Worm (Caenorhabditis elegans): ENCODE data around the gene alh-13.

Gene alh-13

ce11 chrX:12761778-12762177 is 20.4 kb upstream of the alh-13 start, which contains the start of gene cept-1:
cept-1 (plus strand) TSS chrX:12762078.
- TF ChIP-seq mec-3 (tag; optimal IDR thresholded peaks at IDR 0.05; ENCODE audit: borderline replicate concordance) (no peak), pat-9 (tag; optimal IDR thresholded peaks at IDR 0.05) (no peak), unc-3 (GFP tag; conservative IDR thresholded peaks at IDR 0.05) (no peak), unc-3 (tag; optimal IDR thresholded peaks at IDR 0.05) (no peak), fax-1 (tag; optimal IDR thresholded peaks at IDR 0.05) (no peak), ceh-9 (tag; optimal IDR thresholded peaks at IDR 0.05) (no peak), gmeb-2 (tag; optimal IDR thresholded peaks at IDR 0.05) (no peak), nhr-232 (tag; optimal IDR thresholded peaks at IDR 0.05) (no peak)

- TF ChIP-seq sdc-2 (tag; optimal IDR thresholded peaks at IDR 0.05) (no peak), fkh-6 (tag; optimal IDR thresholded peaks at IDR 0.05) (no peak), ztf-16 (tag; optimal IDR thresholded peaks at IDR 0.05) (no peak)
Observed at ce11 chrX:12764009-12764408, 18.2 kb upstream of the alh-13 start.

ce11 chrX:12769697-12770096 is 12.5 kb upstream of the alh-13 start, which contains the start of gene ilc-17.1:
ilc-17.1 (minus strand) TSS chrX:12769797.
- TF ChIP-seq T23F11.4 (GFP tag; optimal IDR thresholded peaks at IDR 0.05): no peak

- TF ChIP-seq elt-2 (tag; optimal IDR thresholded peaks at IDR 0.05) (peak; percentile 85), sdc-2 (tag; optimal IDR thresholded peaks at IDR 0.05) (no peak)
Observed at ce11 chrX:12780674-12781073, 1.5 kb upstream of the alh-13 start.

- TF ChIP-seq ceh-24 (tag; optimal IDR thresholded peaks at IDR 0.05) (no peak), pax-1 (tag; optimal IDR thresholded peaks at IDR 0.05) (no peak), zip-5 (tag; optimal IDR thresholded peaks at IDR 0.05) (no peak), hlh-30 (tag; optimal IDR thresholded peaks at IDR 0.05; ENCODE audit: insufficient read depth) (no peak), K09A11.1 (tag; optimal IDR thresholded peaks at IDR 0.05; ENCODE audit: insufficient read depth) (no peak)
Observed at ce11 chrX:12787624-12788023, 5.4 kb downstream of the alh-13 start, which contains the start of gene str-124. str-124 (plus strand) TSS chrX:12787924.

ce11 chrX:12790036-12790435 is 7.8 kb downstream of the alh-13 start, which contains the start of gene str-123:
str-123 (plus strand) TSS chrX:12790336.
- TF ChIP-seq ceh-9 (tag; optimal IDR thresholded peaks at IDR 0.05) (no peak), ama-1 (optimal IDR thresholded peaks at IDR 0.05) (no peak), unc-55 (GFP tag; optimal IDR thresholded peaks at IDR 0.05) (no peak), ceh-22 (tag; optimal IDR thresholded peaks at IDR 0.05) (no peak), pag-3 (tag; optimal IDR thresholded peaks at IDR 0.05; ENCODE audit: borderline replicate concordance) (no peak), ceh-48 (tag; optimal IDR thresholded peaks at IDR 0.05) (no peak), unc-3 (GFP tag; conservative IDR thresholded peaks at IDR 0.05) (no peak), unc-3 (tag; optimal IDR thresholded peaks at IDR 0.05) (no peak), pros-1 (tag; optimal IDR thresholded peaks at IDR 0.05) (no peak), fkh-10 (GFP tag; optimal IDR thresholded peaks at IDR 0.05) (no peak), sdc-2 (tag; optimal IDR thresholded peaks at IDR 0.05) (no peak), T23F11.4 (GFP tag; optimal IDR thresholded peaks at IDR 0.05) (no peak), ceh-14 (tag; optimal IDR thresholded peaks at IDR 0.05) (no peak)

DNA sequence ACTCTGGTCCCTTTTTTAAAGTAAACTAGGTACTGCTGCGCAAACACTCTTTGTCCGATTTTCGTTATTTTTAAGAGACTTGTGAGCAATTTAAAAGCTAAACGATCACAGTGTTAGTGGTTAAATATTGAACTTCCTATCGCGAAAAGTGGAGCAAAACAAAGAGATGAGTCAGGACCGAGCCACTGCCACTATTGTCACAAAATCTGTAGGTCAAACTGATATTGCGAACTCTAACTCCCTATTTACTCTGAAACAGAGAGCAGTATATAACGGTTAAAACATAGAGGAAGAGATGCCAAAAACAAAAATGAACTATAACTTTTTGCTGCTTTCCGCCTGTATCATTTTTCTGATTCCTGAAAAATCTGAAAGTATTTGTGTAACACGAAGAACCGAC is 10.4 kb downstream of the alh-13 start, which contains the start of gene abf-5:
Gene abf-5 (plus strand): TSS at position 301 of the 400 bp plus-strand sequence.
- TF ChIP-seq pros-1 (tag; optimal IDR thresholded peaks at IDR 0.05): no peak
- TF ChIP-seq fkh-10 (GFP tag; optimal IDR thresholded peaks at IDR 0.05): no peak
- TF ChIP-seq unc-55 (GFP tag; optimal IDR thresholded peaks at IDR 0.05): no peak
- no peak for TF ChIP-seq ceh-14 (tag; optimal IDR thresholded peaks at IDR 0.05)
- no peak for TF ChIP-seq odd-2 (tag; optimal IDR thresholded peaks at IDR 0.05)
- no peak for TF ChIP-seq hlh-13 (GFP tag; optimal IDR thresholded peaks at IDR 0.05)
- TF ChIP-seq ceh-9 (tag; optimal IDR thresholded peaks at IDR 0.05): no peak
- TF ChIP-seq K09A11.1 (tag; optimal IDR thresholded peaks at IDR 0.05; ENCODE audit: insufficient read depth): no peak
- no peak for TF ChIP-seq dve-1 (tag; optimal IDR thresholded peaks at IDR 0.05)
- TF ChIP-seq ceh-31 (tag; optimal IDR thresholded peaks at IDR 0.05): no peak
- no peak for TF ChIP-seq ceh-22 (tag; optimal IDR thresholded peaks at IDR 0.05)
- no peak for TF ChIP-seq gmeb-2 (tag; optimal IDR thresholded peaks at IDR 0.05)
- TF ChIP-seq unc-42 (tag; optimal IDR thresholded peaks at IDR 0.05): no peak
- TF ChIP-seq ceh-19 (GFP tag; optimal IDR thresholded peaks at IDR 0.05): no peak
- no peak for TF ChIP-seq rnt-1 (tag; optimal IDR thresholded peaks at IDR 0.05)
